Fruit fly (Drosophila melanogaster) whole organism, embryonic: Measurements from ENCODE around the gene CG3078.

Experiments
- Atf6 ChIP-seq: fragments of 200-800 bp; sonication (Bioruptor generic); IDR thresholded peaks from 2 replicates; pipeline ENCODE4 v1.3.6; 2022; ENCODE audit warnings: missing biosample characterization, missing genetic modification characterization
- CG10462 ChIP-seq: fragments of 200-800 bp; sonication (Bioruptor generic); optimal IDR thresholded peaks from 2 replicates; lab custom pipeline; 2016; ENCODE audit warnings: missing biosample characterization, missing genetic modification characterization
- CG10979 ChIP-seq: fragments of 200-800 bp; sonication (Bioruptor generic); optimal IDR thresholded peaks from 2 replicates; lab custom pipeline; 2018; ENCODE audit warnings: missing biosample characterization, mild to moderate bottlenecking, missing genetic modification characterization, moderate library complexity
- CG11456 ChIP-seq: fragments of 200-800 bp; sonication (Bioruptor generic); IDR thresholded peaks from 3 replicates; pipeline ENCODE4 v1.3.6; 2022; ENCODE audit warnings: missing biosample characterization, missing genetic modification characterization
- CG12219 ChIP-seq: fragments of 200-800 bp; sonication (Bioruptor generic); optimal IDR thresholded peaks from 3 replicates; lab custom pipeline; 2018; ENCODE audit warnings: missing biosample characterization, mild to moderate bottlenecking, missing genetic modification characterization
- CG13775 ChIP-seq: fragments of 200-800 bp; sonication (Bioruptor generic); optimal IDR thresholded peaks from 3 replicates; lab custom pipeline; 2017; ENCODE audit warnings: missing biosample characterization, mild to moderate bottlenecking, missing genetic modification characterization
- CG14860 ChIP-seq: fragments of 200-800 bp; sonication (Bioruptor generic); IDR thresholded peaks from 3 replicates; pipeline ENCODE4 v1.3.6; 2022; ENCODE audit warnings: missing biosample characterization, missing genetic modification characterization; ENCODE audit not compliant: partially characterized antibody
- CG15011 ChIP-seq: fragments of 200-800 bp; sonication (Bioruptor generic); optimal IDR thresholded peaks from 3 replicates; lab custom pipeline; 2018; ENCODE audit warnings: missing biosample characterization, mild to moderate bottlenecking, missing genetic modification characterization
- CG17359 ChIP-seq: fragments of 200-800 bp; sonication (Bioruptor generic); optimal IDR thresholded peaks from 3 replicates; lab custom pipeline; 2018; ENCODE audit warnings: missing biosample characterization, mild to moderate bottlenecking, missing genetic modification characterization, moderate library complexity
- CG1792 ChIP-seq: fragments of 200-800 bp; sonication (Bioruptor generic); optimal IDR thresholded peaks from 2 replicates; lab custom pipeline; 2016; ENCODE audit warnings: missing biosample characterization, missing genetic modification characterization
- CG18476 ChIP-seq: fragments of 200-800 bp; sonication (Bioruptor generic); optimal IDR thresholded peaks from 2 replicates; lab custom pipeline; 2016; ENCODE audit warnings: missing biosample characterization, mild to moderate bottlenecking, missing genetic modification characterization
- CG3281 ChIP-seq: fragments of 200-800 bp; sonication (Bioruptor generic); optimal IDR thresholded peaks from 3 replicates; lab custom pipeline; 2017; ENCODE audit warnings: missing biosample characterization, mild to moderate bottlenecking, missing genetic modification characterization
- CG4282 ChIP-seq: fragments of 200-800 bp; sonication (Bioruptor generic); optimal IDR thresholded peaks from 2 replicates; lab custom pipeline; 2016; ENCODE audit warnings: missing biosample characterization, missing genetic modification characterization
- CG43689 ChIP-seq: fragments of 200-800 bp; sonication (Bioruptor generic); IDR thresholded peaks from 2 replicates; pipeline ENCODE4 v1.3.6; 2022; ENCODE audit warnings: missing biosample characterization, missing genetic modification characterization
- CG4404 ChIP-seq: fragments of 200-800 bp; sonication (Bioruptor generic); IDR thresholded peaks from 2 replicates; pipeline ENCODE4 v1.3.6; 2022; ENCODE audit warnings: missing biosample characterization, missing genetic modification characterization
- CG4707 ChIP-seq: fragments of 200-800 bp; sonication (Bioruptor generic); optimal IDR thresholded peaks from 2 replicates; lab custom pipeline; 2018; ENCODE audit warnings: missing biosample characterization, mild to moderate bottlenecking, missing genetic modification characterization, moderate library complexity
- CG6272 ChIP-seq: fragments of 200-800 bp; sonication (Bioruptor generic); IDR thresholded peaks from 2 replicates; pipeline ENCODE4 v1.3.6; 2022; ENCODE audit warnings: missing biosample characterization, missing genetic modification characterization
- CG6689 ChIP-seq: fragments of 200-800 bp; sonication (Bioruptor generic); IDR thresholded peaks from 2 replicates; pipeline ENCODE4 v1.3.6; 2022; ENCODE audit warnings: missing biosample characterization, missing genetic modification characterization
- D ChIP-seq, 2 experiments: fragments of 200-800 bp in 1 of 2; fragments of >200 bp in 1 of 2; sonication (Bioruptor generic) in 1 of 2; optimal IDR thresholded peaks; 2 replicates in 1 of 2; 3 replicates in 1 of 2; lab custom pipeline; 2017; ENCODE audit warnings: mild to moderate bottlenecking in 1 of 2, missing biosample characterization in 1 of 2, missing genetic modification characterization in 1 of 2, missing genetic modification reagents in 1 of 2
- E2f1 ChIP-seq: fragments of 200-800 bp; sonication (Bioruptor generic); IDR thresholded peaks from 2 replicates; pipeline ENCODE4 v1.3.6; 2022; ENCODE audit warnings: missing biosample characterization, missing genetic modification characterization
- E2f2 ChIP-seq: fragments of 200-800 bp; sonication (Bioruptor generic); IDR thresholded peaks from 2 replicates; pipeline ENCODE4 v1.3.6; 2022; ENCODE audit warnings: missing biosample characterization, missing genetic modification characterization
- Ets65A ChIP-seq: fragments of 200-800 bp; sonication (Bioruptor generic); peaks from one replicate; lab custom pipeline; 2016; ENCODE audit warnings: missing biosample characterization, missing genetic modification characterization
- HLH54F ChIP-seq: fragments of 200-800 bp; sonication (Bioruptor generic); optimal IDR thresholded peaks from 3 replicates; lab custom pipeline; 2016; ENCODE audit warnings: missing biosample characterization, missing genetic modification characterization
- Hand ChIP-seq: fragments of 200-800 bp; sonication (Bioruptor generic); optimal IDR thresholded peaks from 2 replicates; lab custom pipeline; 2017; ENCODE audit warnings: mild to moderate bottlenecking, missing biosample characterization, missing genetic modification reagents, missing genetic modification characterization
- Hr51 ChIP-seq, 2 experiments: fragments of 200-800 bp; sonication (Bioruptor generic); optimal IDR thresholded peaks; 2 replicates in 1 of 2; 3 replicates in 1 of 2; lab custom pipeline; 2016 to 2018; ENCODE audit warnings: missing biosample characterization in 2 of 2, missing genetic modification characterization in 2 of 2, mild to moderate bottlenecking in 1 of 2, moderate library complexity in 1 of 2
- MBD-R2 ChIP-seq: fragments of 200-800 bp; sonication (Bioruptor generic); IDR thresholded peaks from 2 replicates; pipeline ENCODE4 v1.3.6; 2022; ENCODE audit warnings: missing biosample characterization, missing genetic modification characterization
- Med ChIP-seq: fragments of 200-800 bp; sonication (Bioruptor generic); peaks from one replicate; lab custom pipeline; 2016; ENCODE audit warnings: missing biosample characterization, missing genetic modification characterization, mild to moderate bottlenecking, inconsistent platforms, moderate library complexity
- Optix ChIP-seq: fragments of 200-800 bp; sonication (Bioruptor generic); IDR thresholded peaks from 3 replicates; pipeline ENCODE4 v1.3.6; 2022; ENCODE audit warnings: missing biosample characterization, missing genetic modification characterization
- Rfx ChIP-seq: fragments of 200-800 bp; sonication (Bioruptor generic); IDR thresholded peaks from 2 replicates; pipeline ENCODE4 v1.3.6; 2022; ENCODE audit warnings: missing biosample characterization, missing genetic modification characterization
- Rx ChIP-seq: fragments of 200-800 bp; sonication (Bioruptor generic); IDR thresholded peaks from 2 replicates; pipeline ENCODE4 v1.3.6; 2022; ENCODE audit warnings: missing biosample characterization, missing genetic modification characterization
- Ssrp ChIP-seq: fragments of 200-800 bp; sonication (Bioruptor generic); optimal IDR thresholded peaks from 2 replicates; lab custom pipeline; 2018; ENCODE audit warnings: missing biosample characterization, mild to moderate bottlenecking, missing genetic modification characterization, moderate library complexity
- Vsx1 ChIP-seq: fragments of 200-800 bp; sonication (Bioruptor generic); optimal IDR thresholded peaks from 2 replicates; lab custom pipeline; 2017; ENCODE audit warnings: missing biosample characterization, mild to moderate bottlenecking, missing genetic modification characterization, missing genetic modification reagents
- ap ChIP-seq: fragments of 200-800 bp; sonication (Bioruptor generic); IDR thresholded peaks from 2 replicates; pipeline ENCODE4 v1.3.6; 2022; ENCODE audit warnings: missing biosample characterization, missing genetic modification characterization
- ato ChIP-seq: fragments of 200-800 bp; sonication (Bioruptor generic); IDR thresholded peaks from 2 replicates; pipeline ENCODE4 v1.3.6; 2022; ENCODE audit warnings: missing biosample characterization, missing genetic modification characterization; ENCODE audit not compliant: partially characterized antibody
- bbx ChIP-seq: fragments of 200-800 bp; sonication (Bioruptor generic); IDR thresholded peaks from 2 replicates; pipeline ENCODE4 v1.3.6; 2022; ENCODE audit warnings: missing biosample characterization, missing genetic modification characterization; ENCODE audit not compliant: partially characterized antibody
- bigmax ChIP-seq: fragments of 200-800 bp; sonication (Bioruptor generic); optimal IDR thresholded peaks from 2 replicates; lab custom pipeline; 2018; ENCODE audit warnings: missing biosample characterization, mild to moderate bottlenecking, missing genetic modification characterization
- bowl ChIP-seq: fragments of 200-800 bp; sonication (Bioruptor generic); IDR thresholded peaks from 2 replicates; pipeline ENCODE4 v1.3.6; 2022; ENCODE audit warnings: missing biosample characterization, missing genetic modification characterization
- btn ChIP-seq: fragments of 200-800 bp; sonication (Bioruptor generic); optimal IDR thresholded peaks from 2 replicates; lab custom pipeline; 2016; ENCODE audit warnings: missing biosample characterization, missing genetic modification characterization
- da ChIP-seq: fragments of 200-800 bp; sonication (Bioruptor generic); optimal IDR thresholded peaks from 2 replicates; lab custom pipeline; 2016; ENCODE audit warnings: missing biosample characterization, missing genetic modification characterization
- grn ChIP-seq: fragments of 200-800 bp; sonication (Bioruptor generic); optimal IDR thresholded peaks from 3 replicates; lab custom pipeline; 2017; ENCODE audit warnings: missing biosample characterization, missing genetic modification characterization
- hth ChIP-seq: fragments of >200 bp; optimal IDR thresholded peaks from 2 replicates; lab custom pipeline; 2017; ENCODE audit warnings: inconsistent platforms
- lilli ChIP-seq: fragments of 200-800 bp; sonication (Bioruptor generic); optimal IDR thresholded peaks from 3 replicates; lab custom pipeline; 2016; ENCODE audit warnings: missing biosample characterization, missing genetic modification characterization
- mirr ChIP-seq: fragments of 200-800 bp; sonication (Bioruptor generic); optimal IDR thresholded peaks from 3 replicates; lab custom pipeline; 2018; ENCODE audit warnings: missing biosample characterization, mild to moderate bottlenecking, missing genetic modification characterization
- pb ChIP-seq: fragments of 200-800 bp; sonication (Bioruptor generic); optimal IDR thresholded peaks from 3 replicates; lab custom pipeline; 2016; ENCODE audit warnings: missing biosample characterization, missing genetic modification characterization
- stc ChIP-seq: fragments of 200-800 bp; sonication (Bioruptor generic); IDR thresholded peaks from 2 replicates; pipeline ENCODE4 v1.3.6; 2022; ENCODE audit warnings: missing biosample characterization, missing genetic modification characterization
- ttk ChIP-seq: fragments of 200-800 bp; sonication (Bioruptor generic); IDR thresholded peaks from 2 replicates; pipeline ENCODE4 v2.1.2; 2022; ENCODE audit warnings: missing biosample characterization, missing genetic modification characterization
- usp ChIP-seq: fragments of >200 bp; optimal IDR thresholded peaks from 2 replicates; lab custom pipeline; 2017; ENCODE audit warnings: missing biosample characterization, missing genetic modification characterization
- vnd ChIP-seq: fragments of 200-800 bp; sonication (Bioruptor generic); IDR thresholded peaks from 3 replicates; pipeline ENCODE4 v1.3.6; 2022; ENCODE audit warnings: missing biosample characterization, missing genetic modification characterization; ENCODE audit not compliant: partially characterized antibody
- zen ChIP-seq: fragments of 200-800 bp; sonication (Bioruptor generic); optimal IDR thresholded peaks from 3 replicates; lab custom pipeline; 2018; ENCODE audit warnings: missing biosample characterization, mild to moderate bottlenecking, missing genetic modification characterization, moderate library complexity

CG3078 gene

DNA sequence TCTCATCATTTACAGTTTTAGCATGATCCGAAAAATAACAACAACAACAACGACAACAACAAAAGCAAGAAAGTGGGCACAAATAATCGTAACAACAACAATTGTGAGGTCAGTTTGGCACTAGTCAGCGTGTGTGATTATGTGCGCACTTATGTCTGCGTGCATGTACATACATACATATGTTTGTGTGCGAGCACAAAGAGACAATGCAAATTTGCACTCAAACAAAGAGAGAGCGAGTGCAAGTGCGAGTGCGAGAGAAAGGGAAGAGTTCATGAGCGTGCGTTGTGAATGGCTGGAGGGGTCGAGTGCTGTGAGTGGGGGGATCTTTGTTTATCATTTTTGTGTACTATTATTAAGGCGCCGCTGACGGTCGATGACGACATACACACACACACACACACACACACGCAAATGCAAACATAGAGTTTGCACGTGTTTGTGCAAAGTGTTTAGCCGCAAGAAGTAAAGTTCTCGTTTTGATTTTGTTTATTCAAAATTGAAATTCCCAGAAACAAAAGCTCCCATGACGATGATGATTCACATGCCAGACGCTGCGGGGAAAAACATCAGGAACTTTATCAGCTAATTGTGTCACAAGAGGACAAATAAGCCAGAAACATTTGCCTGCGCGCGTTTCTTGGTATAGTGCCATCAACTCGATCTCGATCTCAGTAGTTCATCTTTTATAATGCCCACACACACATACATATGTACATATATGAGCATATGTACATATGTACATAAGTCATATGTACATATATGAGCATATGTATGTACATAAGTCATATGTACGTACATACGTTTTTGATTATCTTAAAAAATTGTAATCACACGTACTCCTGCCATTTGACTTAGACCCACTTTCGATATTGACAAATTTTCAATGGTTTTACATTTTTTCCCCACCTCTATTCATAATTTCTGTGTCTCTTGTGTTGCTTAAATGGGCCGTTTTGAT, 35.1 kb upstream of the CG3078 start (continued):
- TF ChIP-seq CG4282 (no peak), pb (no peak), ap (no peak), MBD-R2 (no peak), Hr51 (GFP tag; optimal IDR thresholded peaks at IDR 0.05; lab: Kevin White, UChicago) (no peak), Ets65A (GFP tag; lab: Kevin White, UChicago) (no peak), HLH54F (GFP tag; lab: Kevin White, UChicago) (no peak), CG1792 (peak; percentile 35), lilli (no peak), Vsx1 (GFP tag; lab: Kevin White, UChicago) (no peak), da (GFP tag; lab: Kevin White, UChicago) (no peak), E2f2 (GFP tag; lab: Robert Waterston, UW) (no peak), bbx (no peak), bowl (GFP tag; lab: Robert Waterston, UW) (no peak), Atf6 (GFP tag; lab: Robert Waterston, UW) (no peak), Med (GFP tag; lab: Kevin White, UChicago) (peak; percentile 89), D (optimal IDR thresholded peaks at IDR 0.05; lab: Kevin White, UChicago) (no peak), D (GFP tag; optimal IDR thresholded peaks at IDR 0.05; lab: Kevin White, UChicago) (no peak), stc (GFP tag; lab: Robert Waterston, UW) (peak; percentile 24; the same call in 1 of the 2 replicates), CG18476 (GFP tag; lab: Kevin White, UChicago) (no peak), CG10462 (GFP tag; lab: Kevin White, UChicago) (no peak), Hand (no peak), CG4707 (GFP tag; lab: Kevin White, UChicago) (peak; percentile 58), btn (GFP tag; lab: Kevin White, UChicago) (no peak), ttk (no peak), CG4404 (GFP tag; lab: Robert Waterston, UW) (no peak), Rfx (GFP tag; lab: Robert Waterston, UW) (no peak), Ssrp (tag; lab: Kevin White, UChicago) (no peak), CG17359 (tag; lab: Kevin White, UChicago) (peak; percentile 30), CG43689 (GFP tag; lab: Robert Waterston, UW) (no peak), CG6272 (GFP tag; lab: Robert Waterston, UW) (no peak), CG13775 (GFP tag; lab: Kevin White, UChicago) (no peak), CG6689 (GFP tag; lab: Robert Waterston, UW) (peak; percentile 19; the same call in 1 of the 2 replicates), Rx (GFP tag; lab: Robert Waterston, UW) (no peak), mirr (GFP tag; lab: Kevin White, UChicago) (no peak), zen (tag; lab: Kevin White, UChicago) (no peak), E2f1 (no peak), ato (GFP tag; lab: Robert Waterston, UW) (no peak), vnd (GFP tag; lab: Robert Waterston, UW) (no peak), CG11456 (GFP tag; lab: Robert Waterston, UW) (no peak), CG14860 (GFP tag; lab: Robert Waterston, UW) (no peak), bigmax (GFP tag; lab: Kevin White, UChicago) (no peak), usp (GFP tag; lab: Kevin White, UChicago) (no peak), hth (lab: Kevin White, UChicago) (no peak), CG12219 (no peak), CG15011 (peak; percentile 1), grn (GFP tag; lab: Kevin White, UChicago) (no peak), CG10979 (tag; lab: Kevin White, UChicago) (no peak), CG3281 (GFP tag; lab: Kevin White, UChicago) (no peak), Optix (GFP tag; lab: Robert Waterston, UW) (no peak)
